Worm (Caenorhabditis elegans) whole organism, L3 larva: ENCODE results near the gene srh-15.

Source experiments
- R02D3.7 ChIP-seq: fragments of 150-350 bp; optimal IDR thresholded peaks from 2 replicates; lab custom pipeline; 2014; ENCODE audit warnings: missing biosample characterization, missing genetic modification characterization
- aly-2 ChIP-seq: fragments of 150-350 bp; optimal IDR thresholded peaks from 2 replicates; lab custom pipeline; 2014; ENCODE audit warnings: missing biosample characterization, missing genetic modification characterization
- ceh-16 ChIP-seq: sonication (generic microtip); optimal IDR thresholded peaks from 2 replicates; lab custom pipeline; 2017; ENCODE audit warnings: missing biosample characterization, missing genetic modification characterization
- ceh-28 ChIP-seq: fragments of 150-350 bp; optimal IDR thresholded peaks from 2 replicates; lab custom pipeline; 2014; ENCODE audit warnings: missing biosample characterization, missing genetic modification reagents, missing genetic modification characterization
- ceh-82 ChIP-seq: fragments of 150-350 bp; optimal IDR thresholded peaks from 2 replicates; lab custom pipeline; 2014; ENCODE audit warnings: missing biosample characterization, missing genetic modification characterization
- ceh-9 ChIP-seq: sonication (generic microtip); optimal IDR thresholded peaks from 2 replicates; lab custom pipeline; 2018; ENCODE audit warnings: missing biosample characterization, missing genetic modification characterization
- daf-12 ChIP-seq: fragments of 150-350 bp; optimal IDR thresholded peaks from 2 replicates; lab custom pipeline; 2014; ENCODE audit warnings: missing biosample characterization, missing genetic modification reagents, missing genetic modification characterization
- elt-1 ChIP-seq: fragments of 150-350 bp; optimal IDR thresholded peaks from 2 replicates; lab custom pipeline; 2014; ENCODE audit warnings: missing biosample characterization, missing genetic modification characterization
- elt-2 ChIP-seq: sonication (generic microtip); optimal IDR thresholded peaks from 2 replicates; lab custom pipeline; 2016; ENCODE audit warnings: missing genetic modification reagents, mild to moderate bottlenecking, missing genetic modification characterization, missing compliant biosample characterization
- elt-3 ChIP-seq, 3 experiments: fragments of 150-350 bp in 1 of 3; sonication (generic microtip) in 2 of 3; optimal IDR thresholded peaks; 2 replicates in 2 of 3; 4 replicates in 1 of 3; lab custom pipeline; 2014 to 2017; ENCODE audit warnings: missing biosample characterization in 3 of 3, missing genetic modification characterization in 3 of 3
- eor-1 ChIP-seq, 2 experiments: fragments of 150-350 bp; optimal IDR thresholded peaks; 2 replicates each; lab custom pipeline; 2014 to 2018; ENCODE audit warnings: missing biosample characterization in 2 of 2, missing genetic modification characterization in 2 of 2
- fos-1 ChIP-seq: fragments of 150-350 bp; optimal IDR thresholded peaks from 2 replicates; lab custom pipeline; 2014; ENCODE audit warnings: missing biosample characterization, missing genetic modification characterization
- hmg-11 ChIP-seq: sonication (generic microtip); optimal IDR thresholded peaks from 2 replicates; lab custom pipeline; 2016; ENCODE audit warnings: missing genetic modification characterization, missing compliant biosample characterization
- jun-1 ChIP-seq: fragments of 150-350 bp; optimal IDR thresholded peaks from 2 replicates; lab custom pipeline; 2014; ENCODE audit warnings: missing biosample characterization, missing genetic modification reagents, missing genetic modification characterization
- lin-15B ChIP-seq: fragments of 150-350 bp; optimal IDR thresholded peaks from 2 replicates; lab custom pipeline; 2014; ENCODE audit warnings: missing biosample characterization, missing genetic modification characterization
- lsy-12 ChIP-seq: sonication (generic microtip); optimal IDR thresholded peaks from 2 replicates; lab custom pipeline; 2016; ENCODE audit warnings: mild to moderate bottlenecking, missing genetic modification characterization, missing compliant biosample characterization
- mdl-1 ChIP-seq: fragments of 150-350 bp; optimal IDR thresholded peaks from 2 replicates; lab custom pipeline; 2014; ENCODE audit warnings: missing biosample characterization, missing genetic modification characterization
- nfya-1 ChIP-seq: sonication (generic microtip); optimal IDR thresholded peaks from 2 replicates; lab custom pipeline; 2017; ENCODE audit warnings: missing genetic modification characterization, mild to moderate bottlenecking, missing compliant biosample characterization, antibody characterized with exemption, moderate library complexity; ENCODE audit not compliant: insufficient read depth
- nhr-11 ChIP-seq: fragments of 150-350 bp; optimal IDR thresholded peaks from 2 replicates; lab custom pipeline; 2014; ENCODE audit warnings: missing biosample characterization, missing genetic modification characterization
- nhr-23 ChIP-seq: fragments of 150-350 bp; optimal IDR thresholded peaks from 2 replicates; lab custom pipeline; 2014; ENCODE audit warnings: missing biosample characterization, missing genetic modification reagents, missing genetic modification characterization
- nhr-237 ChIP-seq: fragments of 150-350 bp; optimal IDR thresholded peaks from 2 replicates; lab custom pipeline; 2014; ENCODE audit warnings: missing biosample characterization, missing genetic modification characterization
- nhr-25 ChIP-seq: sonication (generic microtip); optimal IDR thresholded peaks from 2 replicates; lab custom pipeline; 2017; ENCODE audit warnings: missing biosample characterization, missing genetic modification characterization
- nhr-43 ChIP-seq: sonication (generic microtip); optimal IDR thresholded peaks from 2 replicates; lab custom pipeline; 2016; ENCODE audit warnings: mild to moderate bottlenecking, missing genetic modification characterization, missing compliant biosample characterization; ENCODE audit not compliant: poor library complexity, severe bottlenecking
- nhr-67 ChIP-seq: fragments of 150-350 bp; optimal IDR thresholded peaks from 2 replicates; lab custom pipeline; 2014; ENCODE audit warnings: missing biosample characterization, missing genetic modification characterization
- nhr-76 ChIP-seq: fragments of 150-350 bp; sonication (generic microtip); optimal IDR thresholded peaks from 5 replicates; lab custom pipeline; 2014; ENCODE audit warnings: missing biosample characterization, missing genetic modification characterization
- pha-4 ChIP-seq: fragments of 150-350 bp; optimal IDR thresholded peaks from 2 replicates; lab custom pipeline; 2014; ENCODE audit warnings: missing biosample characterization, missing genetic modification reagents, missing genetic modification characterization
- pqm-1 ChIP-seq: fragments of 150-350 bp; optimal IDR thresholded peaks from 2 replicates; lab custom pipeline; 2017; ENCODE audit warnings: missing biosample characterization, missing genetic modification characterization, inconsistent platforms
- sea-2 ChIP-seq: fragments of 150-350 bp; sonication (generic microtip); optimal IDR thresholded peaks from 4 replicates; lab custom pipeline; 2014; ENCODE audit warnings: missing biosample characterization, missing genetic modification reagents, missing genetic modification characterization
- tbx-2 ChIP-seq: sonication (generic microtip); optimal IDR thresholded peaks from 2 replicates; lab custom pipeline; 2016; ENCODE audit warnings: mild to moderate bottlenecking, missing genetic modification characterization, missing compliant biosample characterization
- unc-62 ChIP-seq: fragments of 150-350 bp; sonication (generic microtip); optimal IDR thresholded peaks from 4 replicates; lab custom pipeline; 2014; ENCODE audit warnings: missing biosample characterization, missing genetic modification reagents, missing genetic modification characterization
- ztf-11 ChIP-seq: fragments of 150-350 bp; optimal IDR thresholded peaks from 2 replicates; lab custom pipeline; 2014; ENCODE audit warnings: missing biosample characterization, missing genetic modification characterization
- ztf-4 ChIP-seq: fragments of 150-350 bp; optimal IDR thresholded peaks from 2 replicates; lab custom pipeline; 2014; ENCODE audit warnings: missing biosample characterization, missing genetic modification characterization

Gene srh-15

ce11 chrV:13357652-13358281, 37.0 kb downstream of the srh-15 start, which contains the start of gene F32H5.1:
F32H5.1 (minus strand) TSS chrV:13358037.
- TF ChIP-seq pqm-1 (tag; lab: Kevin White, UChicago) (peak; percentile 73), nhr-76 (tag; lab: Kevin White, UChicago) (no peak), ztf-4 (tag; lab: Kevin White, UChicago) (no peak), nfya-1 (no peak), nhr-23 (no peak), elt-2 (tag; lab: Kevin White, UChicago) (peak; percentile 93)

DNA sequence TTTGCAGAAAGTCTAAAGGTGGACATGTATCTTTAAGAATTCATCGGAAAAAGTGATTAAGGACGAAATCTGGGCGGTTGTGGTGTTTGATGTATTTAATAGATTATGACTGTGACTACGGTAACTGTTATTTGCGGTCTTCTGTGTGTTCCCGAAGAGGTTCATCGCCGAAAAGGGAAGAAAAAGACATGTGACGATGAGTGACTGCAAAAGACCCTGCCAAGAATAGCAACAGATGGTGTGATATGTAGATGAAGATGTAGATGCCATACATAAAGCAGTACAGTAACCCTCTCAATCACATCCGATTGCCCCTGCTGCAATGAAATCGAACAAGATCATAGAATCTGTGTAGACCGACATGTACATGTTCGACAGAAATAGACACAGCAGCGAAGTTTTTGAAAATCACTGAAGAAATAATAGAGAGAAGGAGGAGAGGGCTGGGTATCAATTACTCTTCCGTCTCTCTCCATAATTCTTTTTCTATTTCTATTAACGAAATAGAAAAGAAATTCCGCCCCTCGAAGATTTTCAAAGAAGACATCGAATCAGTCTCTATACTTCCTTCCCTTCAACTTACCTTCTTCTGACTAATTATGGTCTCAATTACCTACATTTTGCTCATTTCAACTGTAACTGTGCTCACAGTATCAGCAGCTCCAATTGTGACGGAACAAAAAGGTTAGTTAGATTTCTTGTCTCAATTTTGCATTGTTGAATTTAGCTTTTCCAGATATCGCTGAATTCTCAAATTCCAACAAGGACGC, 38.2 kb downstream of the srh-15 start, which contains the start of gene F32H5.3:
Gene F32H5.3, plus strand, starts transcription at position 513 of the 770 bp plus-strand sequence.
- no peak for TF ChIP-seq pqm-1 (tag; lab: Kevin White, UChicago)
- peak; percentile 81 for TF ChIP-seq elt-1 (tag; lab: Kevin White, UChicago)
- no peak for TF ChIP-seq aly-2 (tag; lab: Kevin White, UChicago)
- no peak for TF ChIP-seq ceh-28 (tag; lab: Kevin White, UChicago)
- no peak for TF ChIP-seq ztf-4 (tag; lab: Kevin White, UChicago)
- TF ChIP-seq sea-2: no peak
- TF ChIP-seq ztf-11: no peak
- TF ChIP-seq hmg-11 (tag; lab: Kevin White, UChicago): no peak
- TF ChIP-seq nhr-25 (tag; lab: Kevin White, UChicago): peak; percentile 24
- TF ChIP-seq nhr-43 (tag; lab: Kevin White, UChicago): peak; percentile 8
- TF ChIP-seq pha-4 (tag; lab: Kevin White, UChicago): no peak
- TF ChIP-seq nhr-23: peak; percentile 35
- TF ChIP-seq jun-1 (tag; lab: Kevin White, UChicago): no peak
- no peak for TF ChIP-seq ceh-82 (tag; lab: Kevin White, UChicago)
- no peak for TF ChIP-seq unc-62 (GFP tag; lab: Kevin White, UChicago)
- TF ChIP-seq R02D3.7 (tag; lab: Kevin White, UChicago): no peak
- no peak for TF ChIP-seq ceh-9
- no peak for TF ChIP-seq nfya-1

ce11 chrV:13360254-13360653, 39.5 kb downstream of the srh-15 start, which contains the start of gene F32H5.4:
F32H5.4 (plus strand) TSS chrV:13360554.
- TF ChIP-seq ztf-4 (tag; lab: Kevin White, UChicago) (no peak), mdl-1 (tag; lab: Kevin White, UChicago) (no peak), ceh-28 (tag; lab: Kevin White, UChicago) (no peak), nfya-1 (no peak), ceh-16 (tag; lab: Kevin White, UChicago) (no peak), nhr-23 (no peak), jun-1 (tag; lab: Kevin White, UChicago) (no peak), R02D3.7 (tag; lab: Kevin White, UChicago) (no peak), elt-3 (tag; optimal IDR thresholded peaks at IDR 0.05; lab: Kevin White, UChicago) (no peak), daf-12 (tag; lab: Kevin White, UChicago) (no peak)

DNA sequence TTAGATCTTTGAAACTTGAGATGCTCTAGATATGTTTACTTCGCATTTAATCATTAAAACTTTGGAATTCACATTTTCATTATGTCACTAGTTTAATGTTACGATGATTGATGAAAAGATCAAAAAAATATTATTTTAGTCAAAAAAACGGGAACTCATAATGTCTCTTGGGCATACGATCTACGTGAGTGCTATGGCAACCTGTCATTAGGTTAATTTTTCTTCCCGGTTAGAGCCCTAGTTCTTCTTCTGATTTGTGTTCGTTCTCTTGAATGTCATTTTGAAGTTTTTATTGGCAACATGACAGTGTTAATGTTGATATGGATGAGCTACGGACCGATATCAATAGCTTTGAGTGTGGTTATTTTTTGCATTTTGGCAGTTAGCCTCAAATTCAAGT, 42.6 kb downstream of the srh-15 start, which contains the start of gene srg-46:
Gene srg-46, plus strand, starts transcription at position 301 of the 400 bp plus-strand sequence.
- TF ChIP-seq nhr-11 (no peak), lsy-12 (tag; lab: Kevin White, UChicago) (no peak), hmg-11 (tag; lab: Kevin White, UChicago) (no peak), nhr-237 (tag; lab: Kevin White, UChicago) (no peak), tbx-2 (no peak), eor-1 (tag; optimal IDR thresholded peaks at IDR 0.05; lab: Kevin White, UChicago) (no peak), ceh-16 (tag; lab: Kevin White, UChicago) (no peak), unc-62 (GFP tag; lab: Kevin White, UChicago) (no peak), nhr-23 (no peak), nhr-76 (tag; lab: Kevin White, UChicago) (no peak), ztf-11 (no peak), sea-2 (no peak), daf-12 (tag; lab: Kevin White, UChicago) (no peak), nhr-67 (no peak), nhr-25 (tag; lab: Kevin White, UChicago) (no peak)

DNA sequence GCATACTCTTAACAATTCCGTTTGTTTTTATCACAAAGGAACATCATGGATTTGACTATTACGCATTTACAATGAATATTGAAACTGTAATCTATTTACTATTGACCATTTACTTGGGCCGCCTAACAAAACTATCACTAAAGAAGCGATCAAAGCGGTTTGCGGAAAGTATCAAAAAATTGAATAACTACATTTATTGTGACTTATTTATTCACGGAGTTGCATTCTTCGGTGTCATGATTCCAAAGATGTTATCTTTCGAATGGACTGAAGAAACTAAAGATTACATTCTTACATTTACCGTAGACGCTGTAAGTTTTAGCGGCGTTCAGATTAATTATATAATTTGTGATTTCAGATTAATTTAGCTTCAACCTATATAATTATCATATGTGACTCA, 43.5 kb downstream of the srh-15 start:
- TF ChIP-seq elt-3 (tag; optimal IDR thresholded peaks at IDR 0.05; lab: Kevin White, UChicago) (no peak), ztf-4 (tag; lab: Kevin White, UChicago) (no peak), lin-15B (no peak), fos-1 (no peak), pha-4 (tag; lab: Kevin White, UChicago) (no peak), ztf-11 (no peak)
